Worm (Caenorhabditis elegans): Measurements from ENCODE around the gene B0507.9.

DNA sequence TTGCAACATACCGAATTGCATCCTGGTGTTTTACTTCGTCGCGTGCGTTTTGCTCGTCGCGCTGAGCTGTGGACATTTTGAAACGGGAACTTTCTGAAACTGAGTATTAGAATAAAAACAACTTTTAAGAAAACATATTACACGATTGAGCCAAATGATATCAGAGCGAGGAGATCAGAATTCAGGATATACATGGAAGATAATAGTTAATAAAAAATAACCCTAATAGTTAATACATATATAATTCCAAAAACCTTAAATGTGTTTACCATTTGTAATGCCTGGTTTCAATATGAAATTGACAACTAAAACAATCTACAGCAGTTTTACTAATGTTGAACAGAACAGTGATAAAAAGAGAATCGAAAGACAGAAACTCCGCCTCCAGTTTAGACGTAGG lies 3.0 kb downstream of the B0507.9 start, which contains the start of gene B0507.8:
- TF ChIP-seq ama-1 (optimal IDR thresholded peaks at IDR 0.05) = no peak
- no peak for TF ChIP-seq B0310.2 (tag; optimal IDR thresholded peaks at IDR 0.05)
- no peak for TF ChIP-seq aly-1 (tag; optimal IDR thresholded peaks at IDR 0.05)
